Fruit fly (Drosophila melanogaster) whole organism, pupa: ENCODE results near the gene SelR.

Experiments used
- CG10348 ChIP-seq: fragments of 200-800 bp; sonication (Bioruptor generic); IDR thresholded peaks from 2 replicates; pipeline ENCODE4 v1.3.6; 2022; ENCODE audit warnings: missing biosample characterization, missing genetic modification characterization
- CG12605 ChIP-seq: fragments of 200-800 bp; sonication (Bioruptor generic); IDR thresholded peaks from 2 replicates; pipeline ENCODE4 v1.3.6; 2022; ENCODE audit warnings: missing biosample characterization, missing genetic modification characterization
- CG13204 ChIP-seq: fragments of 200-800 bp; sonication (Bioruptor generic); optimal IDR thresholded peaks from 2 replicates; lab custom pipeline; 2018; ENCODE audit warnings: missing biosample characterization, mild to moderate bottlenecking, missing genetic modification characterization, moderate library complexity
- CG14655 ChIP-seq: fragments of 200-800 bp; sonication (Bioruptor generic); optimal IDR thresholded peaks from 3 replicates; lab custom pipeline; 2017; ENCODE audit warnings: mild to moderate bottlenecking, missing biosample characterization, missing genetic modification reagents, missing genetic modification characterization
- CG15710 ChIP-seq: fragments of 200-800 bp; sonication (Bioruptor generic); optimal IDR thresholded peaks from 2 replicates; lab custom pipeline; 2018; ENCODE audit warnings: missing biosample characterization, mild to moderate bottlenecking, missing genetic modification characterization, moderate library complexity
- CG17806 ChIP-seq: fragments of 200-800 bp; sonication (Bioruptor generic); optimal IDR thresholded peaks from 2 replicates; lab custom pipeline; 2018; ENCODE audit warnings: missing biosample characterization, mild to moderate bottlenecking, missing genetic modification characterization, moderate library complexity
- CG32121 ChIP-seq: fragments of 200-800 bp; sonication (Bioruptor generic); IDR thresholded peaks from 2 replicates; pipeline ENCODE4 v1.3.6; 2022; ENCODE audit warnings: missing biosample characterization, missing genetic modification characterization
- CG34367 ChIP-seq: fragments of 200-800 bp; sonication (Bioruptor generic); optimal IDR thresholded peaks from 2 replicates; lab custom pipeline; 2018; ENCODE audit warnings: missing biosample characterization, mild to moderate bottlenecking, missing genetic modification characterization
- CG4496 ChIP-seq: fragments of 200-800 bp; sonication (Bioruptor generic); IDR thresholded peaks from 3 replicates; pipeline ENCODE4 v1.3.6; 2022; ENCODE audit warnings: missing biosample characterization, missing genetic modification characterization
- CG8159 ChIP-seq: fragments of 200-800 bp; sonication (Bioruptor generic); optimal IDR thresholded peaks from 3 replicates; lab custom pipeline; 2018; ENCODE audit warnings: missing biosample characterization, mild to moderate bottlenecking, missing genetic modification characterization, moderate library complexity
- CG8301 ChIP-seq: fragments of 200-800 bp; sonication (Bioruptor generic); optimal IDR thresholded peaks from 2 replicates; lab custom pipeline; 2018; ENCODE audit warnings: missing biosample characterization, mild to moderate bottlenecking, missing genetic modification characterization
- CG9948 ChIP-seq: fragments of 200-800 bp; sonication (Bioruptor generic); optimal IDR thresholded peaks from 2 replicates; lab custom pipeline; 2018; ENCODE audit warnings: missing biosample characterization, mild to moderate bottlenecking, missing genetic modification characterization, moderate library complexity
- D1 ChIP-seq: fragments of 200-800 bp; sonication (Bioruptor generic); optimal IDR thresholded peaks from 2 replicates; lab custom pipeline; 2018; ENCODE audit warnings: missing biosample characterization, mild to moderate bottlenecking, missing genetic modification characterization, moderate library complexity
- EcR ChIP-seq: fragments of 200-800 bp; sonication (Bioruptor generic); optimal IDR thresholded peaks from 3 replicates; lab custom pipeline; 2019; ENCODE audit warnings: missing biosample characterization, missing genetic modification characterization, mild to moderate bottlenecking, moderate library complexity, missing genetic modification reagents
- Ets98B ChIP-seq: fragments of 200-800 bp; sonication (Bioruptor generic); IDR thresholded peaks from 2 replicates; pipeline ENCODE4 v1.3.6; 2022; ENCODE audit warnings: missing biosample characterization, missing genetic modification characterization
- Pif1A ChIP-seq: fragments of 200-800 bp; sonication (Bioruptor generic); optimal IDR thresholded peaks from 3 replicates; lab custom pipeline; 2016; ENCODE audit warnings: missing biosample characterization, missing genetic modification characterization
- Pif1B ChIP-seq: fragments of 200-800 bp; sonication (Bioruptor generic); optimal IDR thresholded peaks from 3 replicates; lab custom pipeline; 2016; ENCODE audit warnings: missing biosample characterization, missing genetic modification characterization
- Snoo ChIP-seq: fragments of 200-800 bp; sonication (Bioruptor generic); optimal IDR thresholded peaks from 3 replicates; lab custom pipeline; 2017; ENCODE audit warnings: missing biosample characterization, mild to moderate bottlenecking, missing genetic modification characterization, inconsistent platforms
- fd96Ca ChIP-seq: fragments of 200-800 bp; sonication (Bioruptor generic); IDR thresholded peaks from 3 replicates; pipeline ENCODE4 v1.3.6; 2022; ENCODE audit warnings: missing biosample characterization, missing genetic modification characterization
- gl ChIP-seq: fragments of 200-800 bp; sonication (Bioruptor generic); optimal IDR thresholded peaks from 2 replicates; lab custom pipeline; 2018; ENCODE audit warnings: missing biosample characterization, mild to moderate bottlenecking, missing genetic modification characterization
- rn ChIP-seq: fragments of 200-800 bp; sonication (Bioruptor generic); IDR thresholded peaks from 2 replicates; pipeline ENCODE4 v1.3.6; 2022; ENCODE audit warnings: missing biosample characterization, missing genetic modification characterization

Gene SelR

DNA sequence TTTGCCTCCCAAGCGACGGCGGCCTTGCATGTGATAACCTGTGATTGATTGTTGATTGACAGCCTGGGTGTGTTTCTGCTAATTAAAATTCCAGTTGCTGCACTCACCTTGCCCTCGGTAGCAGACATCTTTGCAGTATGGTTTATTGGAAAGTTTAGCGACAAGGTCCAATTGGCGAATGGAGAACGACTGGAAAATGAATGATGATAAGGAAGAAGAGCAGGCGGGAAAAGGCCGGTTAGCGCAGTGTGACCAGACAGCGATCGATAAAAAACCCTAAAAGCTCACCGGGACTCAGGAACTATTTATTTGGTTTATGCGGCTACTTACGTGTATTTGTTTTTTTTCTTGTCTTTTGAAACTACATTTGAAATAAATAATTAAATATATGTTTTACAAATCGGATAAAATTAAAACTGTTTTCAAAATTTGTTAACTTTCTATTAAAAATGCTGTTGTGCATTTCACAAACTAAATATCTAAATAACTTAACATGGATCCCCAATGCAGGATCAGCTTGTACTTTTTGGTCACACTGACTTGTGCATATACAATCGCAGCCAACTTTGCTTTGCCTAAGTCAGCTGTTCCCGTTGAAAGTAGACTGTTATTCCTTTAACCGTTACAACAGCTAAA, 3.8 kb upstream of the SelR start, which contains the start of gene Fdh:
Gene Fdh (minus strand): TSS at position 234 of the 636 bp plus-strand sequence.
- TF ChIP-seq rn (GFP tag; lab: Robert Waterston, UW) (no peak), Snoo (tag; lab: Kevin White, UChicago) (peak; percentile 46), Pif1B (GFP tag; lab: Kevin White, UChicago) (peak; percentile 38), Pif1A (GFP tag; lab: Kevin White, UChicago) (no peak), gl (tag; lab: Kevin White, UChicago) (no peak), CG4496 (GFP tag; lab: Robert Waterston, UW) (peak; percentile 55; the same call in 2 of the 3 replicates), CG10348 (GFP tag; lab: Robert Waterston, UW) (no peak), CG32121 (0 out of 2 replicates have a peak, but pooled peaks have one; percentile 13), fd96Ca (GFP tag; lab: Robert Waterston, UW) (no peak), Ets98B (peak; percentile 31; the same call in 1 of the 2 replicates), CG13204 (GFP tag; lab: Kevin White, UChicago) (no peak), CG9948 (tag; lab: Kevin White, UChicago) (peak; percentile 31), CG12605 (GFP tag; lab: Robert Waterston, UW) (no peak), EcR (GFP tag; lab: Kevin White, UChicago) (no peak), CG17806 (tag; lab: Kevin White, UChicago) (peak; percentile 40), CG8301 (tag; lab: Kevin White, UChicago) (peak; percentile 46), CG8159 (peak; percentile 64), CG34367 (tag; lab: Kevin White, UChicago) (no peak), D1 (no peak), CG15710 (peak; percentile 64), CG14655 (GFP tag; lab: Kevin White, UChicago) (no peak)

DNA sequence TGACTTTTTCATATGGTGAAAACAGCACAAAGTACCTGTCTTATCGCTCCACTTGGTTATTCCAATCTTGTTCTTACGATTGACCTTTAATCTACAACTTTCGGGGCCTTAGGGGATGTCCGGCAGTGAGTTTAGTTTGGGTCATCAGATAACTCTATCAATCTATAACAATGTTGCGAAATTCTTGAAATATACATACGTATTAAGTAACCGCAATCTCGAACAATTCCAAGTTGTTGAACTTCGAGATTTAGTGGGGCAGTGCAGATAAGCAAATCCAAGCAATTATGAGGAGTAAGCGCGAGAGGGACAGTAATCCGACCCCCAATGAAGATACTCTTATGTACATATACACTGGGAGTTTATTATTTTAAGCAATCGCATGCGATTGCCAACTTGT, 2.1 kb upstream of the SelR start:
- TF ChIP-seq EcR (GFP tag; lab: Kevin White, UChicago) (peak; percentile 12), CG9948 (tag; lab: Kevin White, UChicago) (no peak)

DNA sequence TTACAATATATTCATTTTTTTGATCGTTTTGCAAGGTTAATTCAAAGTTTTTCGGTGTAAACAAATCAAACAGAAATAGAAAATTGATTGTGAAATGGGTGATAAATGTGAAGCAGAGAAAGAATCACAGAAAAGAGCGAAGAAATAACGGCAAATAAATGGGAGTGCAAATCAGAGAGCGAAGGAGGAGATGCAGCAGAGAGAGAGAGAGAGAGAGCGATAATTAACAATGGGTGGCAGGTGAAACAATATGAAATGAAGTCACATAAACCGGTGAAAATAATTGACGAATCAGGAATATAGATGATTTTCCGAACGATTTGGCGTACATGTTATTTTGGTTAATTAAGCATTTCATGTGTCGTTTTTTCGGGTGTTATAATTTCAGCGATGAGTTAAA, 4.5 kb downstream of the SelR start:
- TF ChIP-seq D1, result no peak
- no peak for TF ChIP-seq gl (tag; lab: Kevin White, UChicago)
- no peak for TF ChIP-seq CG9948 (tag; lab: Kevin White, UChicago)
- no peak for TF ChIP-seq CG14655 (GFP tag; lab: Kevin White, UChicago)
- TF ChIP-seq CG4496 (GFP tag; lab: Robert Waterston, UW), result no peak
- no peak for TF ChIP-seq fd96Ca (GFP tag; lab: Robert Waterston, UW)
- no peak for TF ChIP-seq EcR (GFP tag; lab: Kevin White, UChicago)
- TF ChIP-seq CG32121, result no peak
- TF ChIP-seq Pif1A (GFP tag; lab: Kevin White, UChicago), result no peak
- no peak for TF ChIP-seq CG8301 (tag; lab: Kevin White, UChicago)
- no peak for TF ChIP-seq CG13204 (GFP tag; lab: Kevin White, UChicago)
- no peak for TF ChIP-seq Snoo (tag; lab: Kevin White, UChicago)
- TF ChIP-seq CG34367 (tag; lab: Kevin White, UChicago), result no peak
- TF ChIP-seq CG17806 (tag; lab: Kevin White, UChicago), result no peak
- no peak for TF ChIP-seq CG12605 (GFP tag; lab: Robert Waterston, UW)
- TF ChIP-seq Ets98B, result no peak
- TF ChIP-seq rn (GFP tag; lab: Robert Waterston, UW), result no peak
- no peak for TF ChIP-seq CG15710
- TF ChIP-seq CG8159, result no peak
- TF ChIP-seq, all 21 proteins: peak for 0

DNA sequence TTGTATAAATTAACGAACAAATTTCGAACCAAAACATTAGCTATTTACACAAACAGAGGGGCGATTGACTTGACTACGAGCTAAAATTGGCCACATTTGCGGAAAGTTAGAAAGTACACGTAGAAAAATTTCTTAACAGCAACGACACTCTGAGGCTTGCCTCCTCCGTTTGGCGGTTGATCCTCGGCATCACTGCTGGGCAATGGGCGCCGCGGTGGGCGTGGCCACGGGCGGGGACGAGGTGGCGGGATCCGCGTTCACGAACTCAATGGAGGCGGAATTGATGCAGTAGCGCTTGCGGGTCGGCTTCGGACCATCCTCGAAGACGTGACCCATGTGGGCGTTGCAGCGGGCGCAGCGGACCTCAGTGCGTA, 5.0 kb downstream of the SelR start:
- TF ChIP-seq fd96Ca (GFP tag; lab: Robert Waterston, UW) (0 out of 3 replicates have a peak, but pooled peaks have one; percentile 27), CG15710 (no peak)

DNA sequence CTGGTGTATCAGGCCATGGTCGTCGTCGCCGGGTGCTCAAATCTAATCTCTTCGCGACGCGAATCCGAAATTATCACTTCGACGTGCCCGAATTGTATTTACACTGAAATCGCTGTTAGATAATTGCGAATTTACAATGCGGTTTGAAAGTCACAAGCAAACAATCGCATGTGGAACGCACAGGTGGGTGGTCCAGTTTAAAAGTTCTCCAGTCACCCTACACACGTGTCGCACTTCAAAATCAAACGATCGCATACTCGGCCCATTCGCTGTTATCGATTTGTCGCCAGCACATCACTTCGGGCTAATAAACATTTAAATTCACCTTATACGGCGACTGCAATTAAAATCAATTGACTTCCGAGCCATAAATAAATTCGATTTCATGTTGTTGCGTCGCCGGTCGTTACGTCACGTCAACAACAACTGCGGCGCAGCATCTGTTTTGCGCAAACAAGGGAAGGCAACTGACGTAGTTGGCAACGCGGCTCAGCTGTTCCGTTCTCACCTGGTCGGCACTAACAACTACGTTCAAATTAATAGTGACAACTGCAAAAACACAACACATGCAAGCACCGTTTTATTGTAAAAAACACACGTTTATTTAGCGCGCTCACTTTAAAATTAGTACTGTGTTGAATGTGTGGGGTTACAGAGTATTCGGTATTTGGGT, 5.5 kb downstream of the SelR start, which contains the start of gene CG6574:
Gene CG6574 (minus strand): TSS at position 216 of the 673 bp plus-strand sequence.
- TF ChIP-seq gl (tag; lab: Kevin White, UChicago) (no peak), CG8301 (tag; lab: Kevin White, UChicago) (peak; percentile 45), CG32121 (peak; percentile 42; the same call in 1 of the 2 replicates), CG34367 (tag; lab: Kevin White, UChicago) (peak; percentile 4), CG10348 (GFP tag; lab: Robert Waterston, UW) (no peak), EcR (GFP tag; lab: Kevin White, UChicago) (no peak), CG13204 (GFP tag; lab: Kevin White, UChicago) (no peak), Pif1A (GFP tag; lab: Kevin White, UChicago) (no peak), CG4496 (GFP tag; lab: Robert Waterston, UW) (no peak), Pif1B (GFP tag; lab: Kevin White, UChicago) (no peak), CG8159 (no peak), D1 (no peak), CG9948 (tag; lab: Kevin White, UChicago) (peak; percentile 15), rn (GFP tag; lab: Robert Waterston, UW) (no peak), CG17806 (tag; lab: Kevin White, UChicago) (peak; percentile 26), CG12605 (GFP tag; lab: Robert Waterston, UW) (peak; percentile 46; the same call in 1 of the 2 replicates), CG14655 (GFP tag; lab: Kevin White, UChicago) (no peak), Ets98B (peak; percentile 36; the same call in 1 of the 2 replicates), Snoo (tag; lab: Kevin White, UChicago) (no peak), fd96Ca (GFP tag; lab: Robert Waterston, UW) (peak; percentile 36; the same call in 1 of the 3 replicates), CG15710 (no peak)
